Fruit fly (Drosophila melanogaster): ENCODE data around the gene Nrt.
A peak's percentile ranks its signal among the peaks of the same experiment; 100 is the strongest.

Gene Nrt

DNA sequence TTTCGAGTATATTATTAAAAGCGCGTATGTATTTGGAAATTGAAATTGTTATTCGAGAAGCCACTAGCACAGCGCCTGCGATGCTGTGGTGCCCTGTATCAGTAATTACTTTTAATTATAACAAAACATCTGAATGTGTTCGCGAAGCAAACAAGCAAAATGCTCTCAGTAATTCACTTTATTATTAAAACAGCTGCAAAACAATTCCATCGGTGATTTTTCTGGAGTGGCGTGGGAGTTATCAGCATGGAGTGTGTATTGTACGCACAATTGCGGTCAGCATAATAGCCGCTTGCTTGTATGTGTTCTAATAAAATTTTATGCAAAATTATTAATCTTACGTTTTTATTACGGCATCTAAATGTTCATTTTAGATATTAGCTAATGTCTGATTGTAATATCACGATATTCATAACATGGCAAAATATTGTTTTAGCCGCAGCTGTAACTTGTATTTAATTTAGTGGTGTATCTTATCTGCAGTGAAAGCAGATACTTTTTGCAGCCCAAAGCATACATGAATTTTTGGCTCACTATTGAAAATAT lies 16.4 kb downstream of the Nrt start (continued):
- peak; percentile 55 for TF ChIP-seq CG1602 (GFP tag; optimal IDR thresholded peaks at IDR 0.05)
- peak; percentile 70 for TF ChIP-seq CG12219 (GFP tag; optimal IDR thresholded peaks at IDR 0.05)
- TF ChIP-seq CG4360 (GFP tag; IDR thresholded peaks at IDR 0.05) = 0 out of 2 replicates have a peak, but pooled peaks have one; percentile 9
- TF ChIP-seq CG12155 (GFP tag; optimal IDR thresholded peaks at IDR 0.05) = peak; percentile 55
- TF ChIP-seq CG2678 (tag; optimal IDR thresholded peaks at IDR 0.05) = no peak
- no peak for TF ChIP-seq Dip2 (GFP tag; IDR thresholded peaks at IDR 0.05)
- TF ChIP-seq corto (GFP tag; optimal IDR thresholded peaks at IDR 0.05) = peak; percentile 34
- TF ChIP-seq Lpt (GFP tag; optimal IDR thresholded peaks at IDR 0.05) = no peak
- no peak for TF ChIP-seq dimm (GFP tag; IDR thresholded peaks at IDR 0.05)
- peak; percentile 74 for TF ChIP-seq dysf (GFP tag; IDR thresholded peaks at IDR 0.05)
- TF ChIP-seq ranshi (GFP tag; IDR thresholded peaks at IDR 0.05) = peak; percentile 77
- TF ChIP-seq CG8388 (GFP tag; optimal IDR thresholded peaks at IDR 0.05) = peak; percentile 72
- TF ChIP-seq CG2120 (GFP tag; optimal IDR thresholded peaks at IDR 0.05) = peak; percentile 60
- no peak for TF ChIP-seq Atf6 (GFP tag; IDR thresholded peaks at IDR 0.05)
- TF ChIP-seq Spps (tag; optimal IDR thresholded peaks at IDR 0.05) = peak; percentile 41
- TF ChIP-seq Dbx (GFP tag; IDR thresholded peaks at IDR 0.05) = peak; percentile 68; the same call in 2 of the 3 replicates
- TF ChIP-seq chinmo (GFP tag; IDR thresholded peaks at IDR 0.05; ENCODE audit: partially characterized antibody) = no peak
- TF ChIP-seq CG15696 (tag; optimal IDR thresholded peaks at IDR 0.05) = peak; percentile 29
- TF ChIP-seq hb (GFP tag; IDR thresholded peaks at IDR 0.05; ENCODE audit: partially characterized antibody) = no peak
- no peak for TF ChIP-seq CG30020 (tag; optimal IDR thresholded peaks at IDR 0.05)
- no peak for TF ChIP-seq CG10147 (GFP tag; optimal IDR thresholded peaks at IDR 0.05)
- TF ChIP-seq chif (GFP tag; optimal IDR thresholded peaks at IDR 0.05) = peak; percentile 69 to 76
- peak; percentile 34; the same call in 1 of the 2 replicates for TF ChIP-seq CG7372 (GFP tag; IDR thresholded peaks at IDR 0.05)
- TF ChIP-seq tll (GFP tag; optimal IDR thresholded peaks at IDR 0.05) = no peak
- no peak for TF ChIP-seq Fer2 (tag; optimal IDR thresholded peaks at IDR 0.05)
- peak; percentile 47 for TF ChIP-seq CG12236 (GFP tag; optimal IDR thresholded peaks at IDR 0.05)
- peak; percentile 27 for TF ChIP-seq slp2 (GFP tag; optimal IDR thresholded peaks at IDR 0.05)
- TF ChIP-seq otp (GFP tag; IDR thresholded peaks at IDR 0.05) = no peak
- TF ChIP-seq CG9609 (GFP tag; optimal IDR thresholded peaks at IDR 0.05) = peak; percentile 36
- TF ChIP-seq Dfd (GFP tag; optimal IDR thresholded peaks at IDR 0.05) = no peak
- TF ChIP-seq Blimp-1 (GFP tag; optimal IDR thresholded peaks at IDR 0.05) = no peak
- TF ChIP-seq Dref (GFP tag; IDR thresholded peaks at IDR 0.05) = no peak
- TF ChIP-seq CG1233 (GFP tag; optimal IDR thresholded peaks at IDR 0.05) = no peak
- no peak for TF ChIP-seq pfk (GFP tag; optimal IDR thresholded peaks at IDR 0.05)
- no peak for TF ChIP-seq peb (GFP tag; IDR thresholded peaks at IDR 0.05)
- TF ChIP-seq CG1647 (GFP tag; optimal IDR thresholded peaks at IDR 0.05) = peak; percentile 24
- peak; percentile 83 for TF ChIP-seq phol (tag; optimal IDR thresholded peaks at IDR 0.05)
- TF ChIP-seq hbn (GFP tag; IDR thresholded peaks at IDR 0.05; ENCODE audit: partially characterized antibody) = no peak
- TF ChIP-seq wor (GFP tag; IDR thresholded peaks at IDR 0.05) = peak; percentile 38; the same call in 1 of the 2 replicates
- TF ChIP-seq CG31365 (tag; optimal IDR thresholded peaks at IDR 0.05) = peak; percentile 26
- no peak for TF ChIP-seq CG9876 (GFP tag; optimal IDR thresholded peaks at IDR 0.05)
- peak; percentile 67 for TF ChIP-seq NC2β (GFP tag; optimal IDR thresholded peaks at IDR 0.05)
- no peak for TF ChIP-seq knrl (GFP tag; IDR thresholded peaks at IDR 0.05; ENCODE audit: partially characterized antibody)
- TF ChIP-seq CHES-1-like (GFP tag; optimal IDR thresholded peaks at IDR 0.05) = no peak
- TF ChIP-seq gsb-n (tag; optimal IDR thresholded peaks at IDR 0.05) = peak; percentile 82
- TF ChIP-seq vvl (GFP tag; IDR thresholded peaks at IDR 0.05) = peak; percentile 87
- TF ChIP-seq vfl (GFP tag; optimal IDR thresholded peaks at IDR 0.05) = no peak
- peak; percentile 10 for TF ChIP-seq gro (GFP tag; optimal IDR thresholded peaks at IDR 0.05)
- TF ChIP-seq B-H2 (GFP tag; optimal IDR thresholded peaks at IDR 0.05) = no peak
- peak; percentile 40 for TF ChIP-seq tup (GFP tag; optimal IDR thresholded peaks at IDR 0.05)
- no peak for TF ChIP-seq klu (GFP tag; IDR thresholded peaks at IDR 0.05)

All from whole organism, embryonic.